Worm (Caenorhabditis elegans): Measurements from ENCODE around the gene lury-1.

lury-1 gene

ce11 chrIII:12152157-12152556, 34.1 kb upstream of the lury-1 start (continued):
- TF ChIP-seq repo-1 (tag; optimal IDR thresholded peaks at IDR 0.05) = no peak

- TF ChIP-seq F55B11.4 (tag; optimal IDR thresholded peaks at IDR 0.05; ENCODE audit: borderline replicate concordance, insufficient read depth) (no peak), mes-4 (tag; optimal IDR thresholded peaks at IDR 0.05) (no peak), snpc-4 (GFP tag; optimal IDR thresholded peaks at IDR 0.05) (no peak), snpc-4 (tag; optimal IDR thresholded peaks at IDR 0.05) (no peak), hmg-1.2 (GFP tag; IDR thresholded peaks at IDR 0.05) (0 out of 2 replicates have a peak, but pooled peaks have one; percentile 3)
These were observed 33.6 kb upstream of the lury-1 start, which contains the start of gene Y75B8A.7 for ce11 chrIII:12152599-12152998. Gene Y75B8A.7, plus strand, starts transcription at chrIII:12152899.

- TF ChIP-seq egrh-3 (GFP tag; IDR thresholded peaks at IDR 0.05) (no peak), nfyb-1 (GFP tag; IDR thresholded peaks at IDR 0.05) (0 out of 2 replicates have a peak, but pooled peaks have one; percentile 16)
These were observed 32.7 kb upstream of the lury-1 start for ce11 chrIII:12153514-12153913.

- no peak for TF ChIP-seq hrde-1 (tag; optimal IDR thresholded peaks at IDR 0.05; ENCODE audit: borderline replicate concordance)
- peak; percentile 82 for TF ChIP-seq nfyb-1 (GFP tag; IDR thresholded peaks at IDR 0.05)
These were observed 30.5 kb upstream of the lury-1 start for ce11 chrIII:12155759-12156158.

ce11 chrIII:12156582-12156981, 29.6 kb upstream of the lury-1 start:
- TF ChIP-seq dpl-1 (GFP tag; optimal IDR thresholded peaks at IDR 0.05) (no peak), pha-4 (tag; optimal IDR thresholded peaks at IDR 0.05) (no peak), rpc-1 (optimal IDR thresholded peaks at IDR 0.05) (no peak), rpc-1 (tag; optimal IDR thresholded peaks at IDR 0.05) (no peak), B0336.3 (GFP tag; IDR thresholded peaks at IDR 0.05) (no peak), ekl-4 (GFP tag; IDR thresholded peaks at IDR 0.05) (no peak), attf-5 (GFP tag; optimal IDR thresholded peaks at IDR 0.05) (no peak), C17E4.6 (GFP tag; IDR thresholded peaks at IDR 0.05) (no peak), K12H6.12 (tag; optimal IDR thresholded peaks at IDR 0.05) (no peak), dpff-1 (tag; optimal IDR thresholded peaks at IDR 0.05) (no peak), lin-54 (GFP tag; optimal IDR thresholded peaks at IDR 0.05) (no peak), B0035.1 (tag; optimal IDR thresholded peaks at IDR 0.05) (no peak), hmg-20 (GFP tag; IDR thresholded peaks at IDR 0.05) (no peak), let-607 (tag; optimal IDR thresholded peaks at IDR 0.05) (no peak), repo-1 (tag; optimal IDR thresholded peaks at IDR 0.05) (no peak)

- TF ChIP-seq efl-1 (GFP tag; optimal IDR thresholded peaks at IDR 0.05) = no peak
- TF ChIP-seq nfyb-1 (GFP tag; IDR thresholded peaks at IDR 0.05) = 0 out of 2 replicates have a peak, but pooled peaks have one; percentile 51
These were observed 28.6 kb upstream of the lury-1 start for ce11 chrIII:12157576-12157975.

- TF ChIP-seq nhr-27 (tag; optimal IDR thresholded peaks at IDR 0.05) (no peak), snpc-4 (GFP tag; optimal IDR thresholded peaks at IDR 0.05) (no peak), snpc-4 (tag; optimal IDR thresholded peaks at IDR 0.05) (no peak), zfh-2 (GFP tag; conservative IDR thresholded peaks at IDR 0.05) (peak; percentile 72), egrh-3 (GFP tag; IDR thresholded peaks at IDR 0.05) (peak; percentile 67; the same call in 1 of the 2 replicates), ceh-27 (GFP tag; optimal IDR thresholded peaks at IDR 0.05) (no peak)
These were observed 27.0 kb upstream of the lury-1 start for ce11 chrIII:12159208-12159607.

All from whole organism, young adult.